Fruit fly (Drosophila melanogaster) whole organism, prepupa: ENCODE measurements around the gene Indy.

Source experiments
- Eip93F ChIP-seq: fragments of 200-800 bp; sonication (Bioruptor generic); optimal IDR thresholded peaks from 2 replicates; lab custom pipeline; 2016; ENCODE audit warnings: missing biosample characterization, mild to moderate bottlenecking, missing genetic modification characterization
- fd59A ChIP-seq: fragments of 200-800 bp; sonication (Bioruptor generic); optimal IDR thresholded peaks from 2 replicates; lab custom pipeline; 2017; ENCODE audit warnings: missing biosample characterization, mild to moderate bottlenecking, missing genetic modification characterization, missing genetic modification reagents

DNA sequence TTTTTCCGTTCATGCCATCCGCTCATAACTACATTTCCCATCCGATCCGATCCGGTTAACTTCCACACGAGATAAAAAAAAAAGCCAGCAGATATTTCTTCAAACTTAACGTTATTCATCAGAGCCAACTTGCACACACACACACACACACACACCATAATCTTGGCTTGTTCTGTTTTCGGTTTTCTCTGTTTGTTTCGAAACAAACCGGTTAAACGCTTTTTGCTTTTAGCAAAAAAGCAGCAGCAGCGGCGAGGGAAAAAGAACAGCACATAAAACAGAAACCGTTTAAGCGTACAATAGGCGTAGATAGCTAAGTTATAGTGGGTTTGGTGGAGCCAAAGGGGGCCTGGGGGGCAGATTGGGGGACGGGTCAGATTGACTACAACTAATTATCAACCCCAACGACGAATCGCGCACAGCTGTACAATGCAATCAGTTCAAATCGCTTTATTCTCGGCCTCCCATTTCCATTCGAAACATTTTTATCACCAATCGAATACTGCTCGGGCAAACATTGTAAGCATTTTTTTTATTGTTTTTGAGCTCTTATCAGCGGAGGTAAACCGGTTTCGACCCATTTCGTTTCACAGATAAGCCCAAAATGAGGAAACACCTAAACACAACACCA lies 28.7 kb downstream of the Indy start:
- TF ChIP-seq Eip93F (no peak), fd59A (GFP tag; lab: Kevin White, UChicago) (no peak)
